Fruit fly (Drosophila melanogaster): ENCODE measurements around the gene PK2-R1.
A peak's percentile ranks its signal among the peaks of the same experiment; 100 is the strongest.

PK2-R1 gene

dm6 chr3R:13382656-13383142 lies 44.6 kb downstream of the PK2-R1 start (continued):
- TF ChIP-seq CG12744 (GFP tag; optimal IDR thresholded peaks at IDR 0.05) (no peak), Kr (GFP tag; optimal IDR thresholded peaks at IDR 0.05) (no peak), zf30C (GFP tag; optimal IDR thresholded peaks at IDR 0.05) (peak; percentile 86), ewg (GFP tag; optimal IDR thresholded peaks at IDR 0.05) (no peak), fu2 (GFP tag; optimal IDR thresholded peaks at IDR 0.05) (peak; percentile 5), Dbx (GFP tag; IDR thresholded peaks at IDR 0.05) (0 out of 3 replicates have a peak, but pooled peaks have one; percentile 23), CG34224 (GFP tag; IDR thresholded peaks at IDR 0.05; ENCODE audit: partially characterized antibody) (peak; percentile 64), yki (optimal IDR thresholded peaks at IDR 0.05) (no peak), CG18619 (GFP tag; optimal IDR thresholded peaks at IDR 0.05) (peak; percentile 16), BtbVII (GFP tag; optimal IDR thresholded peaks at IDR 0.05) (peak; percentile 54), prd (optimal IDR thresholded peaks at IDR 0.05) (no peak), prd (GFP tag; IDR thresholded peaks at IDR 0.05) (peak; percentile 29; the same call in 1 of the 3 replicates), aop (GFP tag; IDR thresholded peaks at IDR 0.05) (no peak), CG3163 (GFP tag; optimal IDR thresholded peaks at IDR 0.05) (peak; percentile 94), CG10321 (GFP tag; IDR thresholded peaks at IDR 0.05) (peak; percentile 28; the same call in 1 of the 2 replicates), CG1529 (GFP tag; optimal IDR thresholded peaks at IDR 0.05) (no peak), CG17385 (GFP tag; optimal IDR thresholded peaks at IDR 0.05) (peak; percentile 35), gro (GFP tag; optimal IDR thresholded peaks at IDR 0.05) (peak; percentile 61), CG3407 (GFP tag; optimal IDR thresholded peaks at IDR 0.05) (no peak), CTCF (GFP tag; optimal IDR thresholded peaks at IDR 0.05) (no peak), CG32767 (GFP tag; IDR thresholded peaks at IDR 0.05) (peak; percentile 45; the same call in 1 of the 2 replicates), kay (GFP tag; optimal IDR thresholded peaks at IDR 0.05) (no peak), CG7987 (GFP tag; optimal IDR thresholded peaks at IDR 0.05) (peak; percentile 1), ERR (GFP tag; optimal IDR thresholded peaks at IDR 0.05) (no peak), pita (GFP tag; optimal IDR thresholded peaks at IDR 0.05) (no peak), CG12236 (GFP tag; optimal IDR thresholded peaks at IDR 0.05) (no peak), Hsf (GFP tag; optimal IDR thresholded peaks at IDR 0.05) (no peak), slbo (GFP tag; IDR thresholded peaks at IDR 0.05) (peak; percentile 58), CG11696 (GFP tag; IDR thresholded peaks at IDR 0.05) (no peak), tio (GFP tag; optimal IDR thresholded peaks at IDR 0.05) (no peak), Fer3 (tag; optimal IDR thresholded peaks at IDR 0.05) (peak; percentile 5), CG6791 (GFP tag; IDR thresholded peaks at IDR 0.05; ENCODE audit: partially characterized antibody) (0 out of 3 replicates have a peak, but pooled peaks have one; percentile 13), CG9727 (GFP tag; optimal IDR thresholded peaks at IDR 0.05) (peak; percentile 10), Dip3 (GFP tag; optimal IDR thresholded peaks at IDR 0.05) (no peak), en (GFP tag; optimal IDR thresholded peaks at IDR 0.05) (no peak), eyg (GFP tag; optimal IDR thresholded peaks at IDR 0.05) (peak; percentile 51), tx (GFP tag; optimal IDR thresholded peaks at IDR 0.05) (no peak), B-H1 (GFP tag; IDR thresholded peaks at IDR 0.05) (no peak), hbn (GFP tag; IDR thresholded peaks at IDR 0.05; ENCODE audit: partially characterized antibody) (0 out of 2 replicates have a peak, but pooled peaks have one; percentile 34), lilli (GFP tag; optimal IDR thresholded peaks at IDR 0.05) (peak; percentile 27), CoRest (tag; optimal IDR thresholded peaks at IDR 0.05) (peak; percentile 27), exex (tag; optimal IDR thresholded peaks at IDR 0.05) (no peak), rib (GFP tag; IDR thresholded peaks at IDR 0.05) (peak; percentile 69; the same call in 1 of the 2 replicates), CG33557 (GFP tag; optimal IDR thresholded peaks at IDR 0.05) (no peak), CG6854 (GFP tag; optimal IDR thresholded peaks at IDR 0.05) (peak; percentile 7), shn (GFP tag; optimal IDR thresholded peaks at IDR 0.05) (peak; percentile 20), Ada2b (GFP tag; IDR thresholded peaks at IDR 0.05) (peak; percentile 28; the same call in 1 of the 2 replicates)

Measured in whole organism, embryonic.